Worm (Caenorhabditis elegans): ENCODE measurements around the gene ZK697.14.

- TF ChIP-seq T22C8.4 (GFP tag; IDR thresholded peaks at IDR 0.05) (no peak), flt-1 (GFP tag; IDR thresholded peaks at IDR 0.05) (no peak), klf-2 (GFP tag; conservative IDR thresholded peaks at IDR 0.05) (no peak), ref-1 (GFP tag; conservative IDR thresholded peaks at IDR 0.05) (no peak)
These were observed 49.4 kb upstream of the ZK697.14 start, which contains the start of the genes hsp-16.2 and hsp-16.41 for ce11 chrV:1804645-1805559.

All from whole organism, midembryonic.